Worm (Caenorhabditis elegans): Measurements from ENCODE around the gene gst-38.

- TF ChIP-seq aly-2 (tag; optimal IDR thresholded peaks at IDR 0.05) (no peak), pqm-1 (tag; optimal IDR thresholded peaks at IDR 0.05) (no peak)
Observed at ce11 chrV:15891761-15892160, 24.1 kb downstream of the gst-38 start, which contains the start of gene T06C12.12.

Measured in whole organism, L3 larva.